Fruit fly (Drosophila melanogaster): ENCODE data around the gene CG17224.

Gene CG17224

DNA sequence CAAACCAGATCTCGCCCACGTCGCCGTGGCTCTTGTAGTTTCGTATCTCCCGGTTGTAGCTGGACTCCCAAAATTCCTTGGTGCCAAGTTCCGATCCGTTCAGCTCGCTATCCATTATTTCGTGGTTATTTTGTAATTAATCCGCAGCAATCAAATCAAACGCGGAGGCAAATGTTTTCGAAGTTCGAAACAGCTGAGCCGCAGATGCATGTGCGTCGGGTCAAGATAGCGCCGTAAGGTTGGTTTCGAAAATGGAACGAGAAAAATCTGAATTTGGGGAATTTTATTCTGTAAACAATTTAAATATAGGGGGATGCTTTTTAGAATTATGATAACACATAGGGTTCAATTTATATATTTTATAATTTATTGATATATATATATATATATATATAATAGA lies 39.0 kb downstream of the CG17224 start, which contains the start of gene CG9643:
TSS of gene CG9643 (minus strand) at position 198 of the 400 bp plus-strand sequence.
- TF ChIP-seq spab (GFP tag; optimal IDR thresholded peaks at IDR 0.05) = no peak
- no peak for TF ChIP-seq CG8632 (GFP tag; optimal IDR thresholded peaks at IDR 0.05)
- no peak for TF ChIP-seq cyc (GFP tag; optimal IDR thresholded peaks at IDR 0.05)

DNA sequence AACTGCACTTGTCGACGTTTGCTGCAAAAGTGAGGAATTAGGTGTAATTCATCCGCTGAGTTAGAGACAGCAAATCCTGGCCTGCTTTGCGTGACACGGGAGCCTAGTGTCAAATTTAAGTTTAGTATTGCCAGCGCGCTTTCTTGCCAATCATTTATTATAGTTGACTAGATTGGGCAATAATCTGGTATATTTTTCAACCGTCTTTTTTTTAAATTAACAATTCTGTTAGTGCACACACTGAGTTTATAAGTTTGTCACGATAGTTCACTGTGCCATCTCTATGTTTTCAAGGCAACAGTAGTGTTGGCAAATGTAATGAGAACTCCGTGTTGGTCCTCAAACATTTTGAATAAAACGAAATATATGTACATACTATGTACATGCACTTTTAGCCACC lies 41.3 kb downstream of the CG17224 start, which contains the start of the genes CG9641 and CG3165:
TSS of gene CG9641 (minus strand) at position 34 of the 400 bp plus-strand sequence.
TSS of gene CG3165 (plus strand) at position 294 of the 400 bp plus-strand sequence.
- TF ChIP-seq fkh (GFP tag; optimal IDR thresholded peaks at IDR 0.05) (no peak), CG3032 (tag; optimal IDR thresholded peaks at IDR 0.05) (peak; percentile 86), CG4318 (GFP tag; optimal IDR thresholded peaks at IDR 0.05) (no peak), CG6854 (GFP tag; optimal IDR thresholded peaks at IDR 0.05) (peak; percentile 74), Hr38 (GFP tag; optimal IDR thresholded peaks at IDR 0.05) (peak; percentile 15), net (GFP tag; optimal IDR thresholded peaks at IDR 0.05) (no peak), Met (GFP tag; optimal IDR thresholded peaks at IDR 0.05) (no peak), CG32006 (GFP tag; optimal IDR thresholded peaks at IDR 0.05) (no peak), CG6808 (GFP tag; optimal IDR thresholded peaks at IDR 0.05) (no peak), CG11902 (GFP tag; optimal IDR thresholded peaks at IDR 0.05) (peak; percentile 78), dac (GFP tag; optimal IDR thresholded peaks at IDR 0.05) (no peak), Eip78C (GFP tag) (no peak), Eip75B (GFP tag; optimal IDR thresholded peaks at IDR 0.05) (no peak), CG9139 (GFP tag; optimal IDR thresholded peaks at IDR 0.05) (no peak), CG11762 (GFP tag; optimal IDR thresholded peaks at IDR 0.05; ENCODE audit: insufficient read depth) (peak; percentile 72), Hr4 (GFP tag; optimal IDR thresholded peaks at IDR 0.05) (no peak), cyc (GFP tag; optimal IDR thresholded peaks at IDR 0.05) (peak; percentile 92), eg (GFP tag; IDR thresholded peaks at IDR 0.05) (peak; percentile 83), dsx (GFP tag; optimal IDR thresholded peaks at IDR 0.05; ENCODE audit: poor library complexity, severe bottlenecking) (no peak), topi (GFP tag; optimal IDR thresholded peaks at IDR 0.05) (no peak), CG8319 (GFP tag; optimal IDR thresholded peaks at IDR 0.05) (no peak), pdm3 (GFP tag; optimal IDR thresholded peaks at IDR 0.05) (no peak), CG34406 (GFP tag; optimal IDR thresholded peaks at IDR 0.05) (no peak), fd85E (GFP tag; optimal IDR thresholded peaks at IDR 0.05) (no peak), CG6792 (GFP tag; optimal IDR thresholded peaks at IDR 0.05) (no peak), fd59A (GFP tag; optimal IDR thresholded peaks at IDR 0.05) (peak; percentile 74), CG16779 (tag; optimal IDR thresholded peaks at IDR 0.05) (no peak), lz (GFP tag; optimal IDR thresholded peaks at IDR 0.05) (peak; percentile 92), svp (GFP tag) (no peak), esn (GFP tag; optimal IDR thresholded peaks at IDR 0.05) (peak; percentile 91), Sox102F (GFP tag; optimal IDR thresholded peaks at IDR 0.05) (no peak), Smox (GFP tag; optimal IDR thresholded peaks at IDR 0.05) (no peak), Eip93F (GFP tag; optimal IDR thresholded peaks at IDR 0.05) (peak; percentile 64), CG3919 (GFP tag; optimal IDR thresholded peaks at IDR 0.05) (no peak), Lpt (GFP tag; optimal IDR thresholded peaks at IDR 0.05) (no peak), salr (GFP tag; optimal IDR thresholded peaks at IDR 0.05) (peak in 1 of 2 experiments; percentile 58), CG6163 (GFP tag; IDR thresholded peaks at IDR 0.05) (peak; percentile 80), CG8119 (GFP tag; IDR thresholded peaks at IDR 0.05) (peak; percentile 76; the same call in 2 of the 3 replicates), ss (GFP tag; optimal IDR thresholded peaks at IDR 0.05) (no peak), Sox15 (GFP tag; optimal IDR thresholded peaks at IDR 0.05) (peak; percentile 73), achi (GFP tag; optimal IDR thresholded peaks at IDR 0.05) (no peak), CG15336 (GFP tag; IDR thresholded peaks at IDR 0.05) (peak; percentile 83), CG31627 (GFP tag; optimal IDR thresholded peaks at IDR 0.05) (peak; percentile 92), Sox14 (GFP tag; optimal IDR thresholded peaks at IDR 0.05) (no peak), Ets96B (tag; optimal IDR thresholded peaks at IDR 0.05) (peak; percentile 75), CG7368 (GFP tag; optimal IDR thresholded peaks at IDR 0.05) (no peak), CG10631 (GFP tag; optimal IDR thresholded peaks at IDR 0.05) (no peak), CG1621 (tag; optimal IDR thresholded peaks at IDR 0.05) (peak; percentile 74), CG10669 (GFP tag; optimal IDR thresholded peaks at IDR 0.05) (no peak)

All from whole organism, prepupa.